Worm (Caenorhabditis elegans): ENCODE data around the gene C26B9.2.

- TF ChIP-seq fos-1 (tag; optimal IDR thresholded peaks at IDR 0.05): no peak
- no peak for TF ChIP-seq nhr-25 (tag; optimal IDR thresholded peaks at IDR 0.05; ENCODE audit: borderline replicate concordance, insufficient read depth)
- TF ChIP-seq lin-39 (tag; optimal IDR thresholded peaks at IDR 0.05): no peak
These were observed 34.8 kb downstream of the C26B9.2 start, which contains the start of gene sek-4 for ce11 chrX:5374742-5375141.

Measured in whole organism, L4 larva.